Worm (Caenorhabditis elegans): ENCODE measurements around the gene pgp-4.
A peak's percentile ranks its signal among the peaks of the same experiment; 100 is the strongest.

The pgp-4 gene

DNA sequence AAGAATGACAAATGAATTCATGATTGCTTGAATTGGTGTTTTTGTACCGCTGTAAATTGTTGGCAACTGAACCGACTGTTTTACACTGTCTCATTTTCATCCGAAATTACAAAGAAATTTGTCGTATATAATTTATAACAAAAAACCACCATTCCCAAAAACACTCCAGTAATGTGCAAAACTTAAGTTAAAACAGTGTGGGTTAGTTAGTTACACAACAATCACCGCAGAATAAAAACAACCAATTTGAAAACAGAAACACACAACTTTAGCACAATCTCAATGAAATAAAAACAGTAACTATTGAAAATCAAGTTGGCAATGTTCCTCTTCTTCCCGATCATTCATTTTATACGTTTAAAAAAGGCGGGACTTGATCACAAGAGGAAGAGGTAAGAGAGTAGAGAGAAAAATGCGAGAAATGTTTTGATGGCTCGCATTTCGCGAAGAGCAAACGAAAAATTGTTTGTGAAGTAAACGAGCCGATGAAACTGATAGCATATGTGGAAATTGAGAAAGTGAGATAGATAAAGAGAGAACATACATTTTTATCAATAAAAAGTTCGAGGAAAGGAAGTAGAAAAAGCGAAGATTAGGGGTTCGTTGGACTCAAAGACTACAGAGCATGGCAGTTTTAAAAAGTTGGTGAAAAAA lies 50.2 kb downstream of the pgp-4 start, which contains the start of gene F08B12.4:
Gene F08B12.4, minus strand, starts transcription at position 51 of the 654 bp plus-strand sequence.
- TF ChIP-seq nfya-1 (tag; optimal IDR thresholded peaks at IDR 0.05; ENCODE audit: insufficient read depth) (peak; percentile 1), elt-3 (tag; optimal IDR thresholded peaks at IDR 0.05) (no peak), pqm-1 (tag; optimal IDR thresholded peaks at IDR 0.05) (peak; percentile 37), lin-39 (tag; optimal IDR thresholded peaks at IDR 0.05) (no peak), elt-2 (tag; optimal IDR thresholded peaks at IDR 0.05) (peak; percentile 94), eor-1 (tag; optimal IDR thresholded peaks at IDR 0.05) (no peak), ceh-28 (tag; optimal IDR thresholded peaks at IDR 0.05) (peak; percentile 29), ceh-82 (tag; optimal IDR thresholded peaks at IDR 0.05) (no peak), pha-4 (tag; optimal IDR thresholded peaks at IDR 0.05) (peak; percentile 87), ama-1 (optimal IDR thresholded peaks at IDR 0.05) (peak; percentile 39), skn-1 (tag; optimal IDR thresholded peaks at IDR 0.05) (no peak), jun-1 (tag; optimal IDR thresholded peaks at IDR 0.05) (peak; percentile 17), egl-5 (tag; optimal IDR thresholded peaks at IDR 0.05) (no peak), lsy-12 (tag; optimal IDR thresholded peaks at IDR 0.05) (no peak), nhr-67 (tag; optimal IDR thresholded peaks at IDR 0.05) (no peak)

DNA sequence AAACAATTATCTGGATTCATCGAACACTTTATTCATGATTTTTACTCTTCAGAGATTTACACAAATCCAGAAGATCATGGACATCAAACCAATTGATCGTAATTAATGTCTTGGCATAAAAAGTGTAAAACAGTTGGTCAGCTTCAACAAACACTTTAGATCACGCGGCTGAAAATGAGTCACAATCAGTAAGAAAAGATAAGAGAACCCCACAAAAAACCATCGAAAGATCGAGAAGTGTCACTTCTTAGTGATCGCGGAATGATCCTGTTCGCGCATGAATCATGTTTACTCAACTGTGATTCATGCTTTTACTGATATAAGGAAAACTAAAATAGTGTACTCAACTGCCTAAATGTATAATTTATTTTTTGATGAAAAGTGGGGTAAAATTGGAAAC lies 51.8 kb downstream of the pgp-4 start:
- no peak for TF ChIP-seq fkh-2 (tag; optimal IDR thresholded peaks at IDR 0.05)
- TF ChIP-seq nhr-25 (tag; optimal IDR thresholded peaks at IDR 0.05) = no peak
- no peak for TF ChIP-seq ceh-16 (tag; optimal IDR thresholded peaks at IDR 0.05)
- no peak for TF ChIP-seq ceh-28 (tag; optimal IDR thresholded peaks at IDR 0.05)
- no peak for TF ChIP-seq eor-1 (tag; optimal IDR thresholded peaks at IDR 0.05)
- no peak for TF ChIP-seq daf-12 (tag; optimal IDR thresholded peaks at IDR 0.05)
- no peak for TF ChIP-seq nhr-12 (tag; optimal IDR thresholded peaks at IDR 0.05)
- no peak for TF ChIP-seq mdl-1 (tag; optimal IDR thresholded peaks at IDR 0.05)
- TF ChIP-seq snpc-4 (tag; optimal IDR thresholded peaks at IDR 0.05) = no peak
- TF ChIP-seq egl-27 (tag; optimal IDR thresholded peaks at IDR 0.05) = no peak
- TF ChIP-seq elt-1 (tag; optimal IDR thresholded peaks at IDR 0.05) = no peak
- peak; percentile 71 for TF ChIP-seq fos-1 (tag; optimal IDR thresholded peaks at IDR 0.05)
- TF ChIP-seq zag-1 (tag; optimal IDR thresholded peaks at IDR 0.05) = no peak
- peak; percentile 78 for TF ChIP-seq pha-4 (tag; optimal IDR thresholded peaks at IDR 0.05)
- no peak for TF ChIP-seq nhr-77 (tag; optimal IDR thresholded peaks at IDR 0.05)
- TF ChIP-seq aly-2 (tag; optimal IDR thresholded peaks at IDR 0.05) = no peak
- no peak for TF ChIP-seq R02D3.7 (tag; optimal IDR thresholded peaks at IDR 0.05)
- TF ChIP-seq nhr-11 (tag; optimal IDR thresholded peaks at IDR 0.05) = no peak
- TF ChIP-seq nhr-43 (tag; optimal IDR thresholded peaks at IDR 0.05; ENCODE audit: poor library complexity, severe bottlenecking) = no peak
- no peak for TF ChIP-seq nhr-76 (tag; optimal IDR thresholded peaks at IDR 0.05)
- no peak for TF ChIP-seq sea-2 (GFP tag; optimal IDR thresholded peaks at IDR 0.05)
- peak; percentile 91 for TF ChIP-seq pqm-1 (tag; optimal IDR thresholded peaks at IDR 0.05)
- no peak for TF ChIP-seq ZK546.5 (tag; optimal IDR thresholded peaks at IDR 0.05)
- no peak for TF ChIP-seq unc-62 (GFP tag; optimal IDR thresholded peaks at IDR 0.05)
- peak; percentile 8 for TF ChIP-seq nfya-1 (tag; optimal IDR thresholded peaks at IDR 0.05; ENCODE audit: insufficient read depth)
- no peak for TF ChIP-seq nhr-237 (tag; optimal IDR thresholded peaks at IDR 0.05)
- TF ChIP-seq nhr-67 (tag; optimal IDR thresholded peaks at IDR 0.05) = no peak
- TF ChIP-seq tbx-2 (tag; optimal IDR thresholded peaks at IDR 0.05) = no peak
- TF ChIP-seq ceh-9 (tag; optimal IDR thresholded peaks at IDR 0.05) = no peak
- TF ChIP-seq hmg-11 (tag; optimal IDR thresholded peaks at IDR 0.05) = no peak
- TF ChIP-seq nhr-23 (tag; optimal IDR thresholded peaks at IDR 0.05) = no peak
- TF ChIP-seq ama-1 (optimal IDR thresholded peaks at IDR 0.05) = no peak
- TF ChIP-seq jun-1 (tag; optimal IDR thresholded peaks at IDR 0.05) = peak; percentile 87
- no peak for TF ChIP-seq mml-1 (tag; optimal IDR thresholded peaks at IDR 0.05)
- TF ChIP-seq lin-39 (tag; optimal IDR thresholded peaks at IDR 0.05) = no peak
- TF ChIP-seq skn-1 (tag; optimal IDR thresholded peaks at IDR 0.05) = no peak
- TF ChIP-seq egl-5 (tag; optimal IDR thresholded peaks at IDR 0.05) = peak; percentile 86
- no peak for TF ChIP-seq lin-15B (tag; optimal IDR thresholded peaks at IDR 0.05)
- TF ChIP-seq ceh-82 (tag; optimal IDR thresholded peaks at IDR 0.05) = no peak
- TF ChIP-seq elt-3 (tag; optimal IDR thresholded peaks at IDR 0.05) = no peak
- TF ChIP-seq unc-39 (tag; optimal IDR thresholded peaks at IDR 0.05) = no peak
- peak; percentile 78 for TF ChIP-seq elt-2 (tag; optimal IDR thresholded peaks at IDR 0.05)
- no peak for TF ChIP-seq fkh-10 (GFP tag; optimal IDR thresholded peaks at IDR 0.05)
- TF ChIP-seq ztf-4 (tag; optimal IDR thresholded peaks at IDR 0.05) = no peak
- no peak for TF ChIP-seq ztf-11 (tag; optimal IDR thresholded peaks at IDR 0.05)
- TF ChIP-seq nhr-28 (tag; optimal IDR thresholded peaks at IDR 0.05) = no peak
- TF ChIP-seq lsy-12 (tag; optimal IDR thresholded peaks at IDR 0.05) = no peak

All from whole organism, L3 larva.